Fruit fly (Drosophila melanogaster) whole organism, wandering third instar larva: ENCODE data around the gene CG34248.

Experiments
- Abd-B ChIP-seq: fragments of >200 bp; optimal IDR thresholded peaks from 2 replicates; lab custom pipeline; 2017; ENCODE audit warnings: missing biosample characterization, missing genetic modification characterization
- CG32264 ChIP-seq: fragments of 200-800 bp; sonication (Bioruptor generic); optimal IDR thresholded peaks from 2 replicates; lab custom pipeline; 2016; ENCODE audit warnings: missing biosample characterization, missing genetic modification characterization
- Dfd ChIP-seq: fragments of >200 bp; optimal IDR thresholded peaks from 2 replicates; lab custom pipeline; 2017; ENCODE audit warnings: missing biosample characterization, missing genetic modification characterization
- Mio ChIP-seq: sonication (Bioruptor generic); optimal IDR thresholded peaks from 2 replicates; lab custom pipeline; 2016; ENCODE audit warnings: missing biosample characterization, missing genetic modification characterization
- OdsH ChIP-seq: fragments of 200-800 bp; sonication (Bioruptor generic); optimal IDR thresholded peaks from 2 replicates; lab custom pipeline; 2016; ENCODE audit warnings: missing biosample characterization, mild to moderate bottlenecking, missing genetic modification characterization
- Rel ChIP-seq, 2 experiments: fragments of 200-800 bp; sonication (Bioruptor generic) in 1 of 2; optimal IDR thresholded peaks; 2 replicates in 1 of 2; 3 replicates in 1 of 2; lab custom pipeline; 2016 to 2019; ENCODE audit warnings: mild to moderate bottlenecking in 2 of 2, missing biosample characterization in 2 of 2, missing genetic modification characterization in 2 of 2, moderate library complexity in 1 of 2
- brk ChIP-seq: fragments of 200-800 bp; sonication (Bioruptor generic); optimal IDR thresholded peaks from 2 replicates; lab custom pipeline; 2016; ENCODE audit warnings: missing biosample characterization, mild to moderate bottlenecking, missing genetic modification characterization
- dsf ChIP-seq: sonication (Bioruptor generic); optimal IDR thresholded peaks from 2 replicates; lab custom pipeline; 2016; ENCODE audit warnings: missing biosample characterization, missing genetic modification characterization, borderline replicate concordance
- ey ChIP-seq: fragments of 200-800 bp; sonication (Bioruptor generic); optimal IDR thresholded peaks from 2 replicates; lab custom pipeline; 2016; ENCODE audit warnings: missing biosample characterization, missing genetic modification characterization
- foxo ChIP-seq, 2 experiments: fragments of 200-800 bp; sonication (Bioruptor generic); optimal IDR thresholded peaks; 2 replicates in 1 of 2; 3 replicates in 1 of 2; lab custom pipeline; 2016 to 2017; ENCODE audit warnings: missing biosample characterization in 2 of 2, missing genetic modification characterization in 2 of 2
- h ChIP-seq: fragments of 200-800 bp; sonication (Bioruptor generic); optimal IDR thresholded peaks from 3 replicates; lab custom pipeline; 2016; ENCODE audit warnings: missing biosample characterization, mild to moderate bottlenecking, missing genetic modification characterization
- psq ChIP-seq: fragments of 200-800 bp; sonication (Bioruptor generic); optimal IDR thresholded peaks from 3 replicates; lab custom pipeline; 2017; ENCODE audit warnings: missing biosample characterization, mild to moderate bottlenecking, missing genetic modification characterization, moderate library complexity
- sv ChIP-seq: fragments of 200-800 bp; sonication (Bioruptor generic); optimal IDR thresholded peaks from 3 replicates; lab custom pipeline; 2016; ENCODE audit warnings: missing biosample characterization, missing genetic modification characterization
- usp ChIP-seq: fragments of >200 bp; optimal IDR thresholded peaks from 2 replicates; lab custom pipeline; 2017; ENCODE audit warnings: missing biosample characterization, missing genetic modification characterization

- TF ChIP-seq usp: no peak
- TF ChIP-seq Dfd (GFP tag; lab: Kevin White, UChicago): no peak
- TF ChIP-seq psq: no peak
- no peak for TF ChIP-seq brk (GFP tag; lab: Kevin White, UChicago)
- TF ChIP-seq Mio (GFP tag; lab: Kevin White, UChicago): no peak
- TF ChIP-seq Abd-B (GFP tag; lab: Kevin White, UChicago): no peak
- no peak for TF ChIP-seq ey (GFP tag; lab: Kevin White, UChicago)
- TF ChIP-seq h (GFP tag; lab: Kevin White, UChicago): no peak
- no peak for TF ChIP-seq CG32264
- no peak for TF ChIP-seq foxo (GFP tag; optimal IDR thresholded peaks at IDR 0.05; lab: Kevin White, UChicago)
- no peak for TF ChIP-seq sv (GFP tag; lab: Kevin White, UChicago)
- TF ChIP-seq OdsH: no peak
- TF ChIP-seq dsf (GFP tag; lab: Kevin White, UChicago): no peak
- TF ChIP-seq Rel (GFP tag; optimal IDR thresholded peaks at IDR 0.05; lab: Kevin White, UChicago): no peak
- no peak for TF ChIP-seq Rel (tag; optimal IDR thresholded peaks at IDR 0.05; lab: Kevin White, UChicago)
These were observed 48.9 kb downstream of the CG34248 start for dm6 chr3L:16221800-16222199.
